Fruit fly (Drosophila melanogaster) whole organism, pupa: ENCODE results near the gene CG42587.

Experiments used
- CG13204 ChIP-seq: fragments of 200-800 bp; sonication (Bioruptor generic); optimal IDR thresholded peaks from 2 replicates; lab custom pipeline; 2018; ENCODE audit warnings: missing biosample characterization, mild to moderate bottlenecking, missing genetic modification characterization, moderate library complexity
- CG14655 ChIP-seq: fragments of 200-800 bp; sonication (Bioruptor generic); optimal IDR thresholded peaks from 3 replicates; lab custom pipeline; 2017; ENCODE audit warnings: mild to moderate bottlenecking, missing biosample characterization, missing genetic modification reagents, missing genetic modification characterization
- CG15710 ChIP-seq: fragments of 200-800 bp; sonication (Bioruptor generic); optimal IDR thresholded peaks from 2 replicates; lab custom pipeline; 2018; ENCODE audit warnings: missing biosample characterization, mild to moderate bottlenecking, missing genetic modification characterization, moderate library complexity
- CG9948 ChIP-seq: fragments of 200-800 bp; sonication (Bioruptor generic); optimal IDR thresholded peaks from 2 replicates; lab custom pipeline; 2018; ENCODE audit warnings: missing biosample characterization, mild to moderate bottlenecking, missing genetic modification characterization, moderate library complexity
- Ets98B ChIP-seq: fragments of 200-800 bp; sonication (Bioruptor generic); IDR thresholded peaks from 2 replicates; pipeline ENCODE4 v1.3.6; 2022; ENCODE audit warnings: missing biosample characterization, missing genetic modification characterization
- gl ChIP-seq: fragments of 200-800 bp; sonication (Bioruptor generic); optimal IDR thresholded peaks from 2 replicates; lab custom pipeline; 2018; ENCODE audit warnings: missing biosample characterization, mild to moderate bottlenecking, missing genetic modification characterization

DNA sequence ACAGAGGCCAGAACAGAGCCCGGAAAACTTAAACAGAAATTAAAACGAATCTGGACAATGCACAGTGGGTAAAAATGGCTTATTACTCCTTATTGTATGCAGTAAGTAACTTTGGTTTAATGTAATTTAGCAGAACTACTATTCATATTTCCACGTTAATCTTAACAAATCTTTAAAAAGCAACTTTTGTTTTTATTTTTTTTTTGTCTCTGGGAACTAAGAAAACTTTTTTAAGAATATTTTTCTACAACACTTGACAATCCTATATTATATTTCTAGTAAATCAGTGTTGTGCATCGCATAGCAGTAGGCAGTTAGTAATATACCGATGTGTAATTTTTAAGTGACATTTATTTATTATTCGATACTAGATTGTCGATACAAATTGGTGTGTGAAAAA lies 20.6 kb upstream of the CG42587 start, which contains the start of gene CG4701:
- no peak for TF ChIP-seq CG13204 (GFP tag; lab: Kevin White, UChicago)
- TF ChIP-seq Ets98B (GFP tag; lab: Robert Waterston, UW): no peak
- TF ChIP-seq CG9948 (tag; lab: Kevin White, UChicago): no peak
- no peak for TF ChIP-seq CG15710 (tag; lab: Kevin White, UChicago)
- TF ChIP-seq CG14655 (GFP tag; lab: Kevin White, UChicago): no peak
- no peak for TF ChIP-seq gl
